Worm (Caenorhabditis elegans): ENCODE data around the gene unc-60.

unc-60 gene

DNA sequence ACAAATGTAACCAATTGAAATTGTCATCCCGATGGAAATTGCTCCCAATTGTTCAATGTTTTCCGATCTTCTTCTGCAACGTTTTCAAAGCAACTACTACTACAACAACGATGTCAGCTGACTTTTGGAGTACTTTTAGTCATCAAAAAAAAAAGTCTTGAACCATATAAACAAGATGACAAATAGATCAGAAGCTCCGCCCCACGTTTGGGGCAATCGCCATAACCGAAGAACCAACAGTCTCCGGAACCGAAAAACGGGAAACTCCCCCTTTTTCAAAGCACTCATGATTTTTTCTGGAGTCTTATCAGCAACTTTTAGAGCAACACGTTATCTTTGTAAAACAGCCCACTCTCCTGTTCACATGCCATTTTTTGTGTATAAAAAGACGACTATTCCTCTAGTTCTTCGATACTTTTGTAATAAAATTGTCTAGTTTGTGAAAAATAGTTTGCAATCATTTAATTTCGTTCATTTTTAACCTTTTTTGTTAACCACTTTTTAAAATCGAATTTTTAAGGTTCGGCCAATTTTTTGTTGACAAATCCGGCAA is 15.4 kb upstream of the unc-60 start:
- TF ChIP-seq dmd-9 (GFP tag; IDR thresholded peaks at IDR 0.05): no peak
- no peak for TF ChIP-seq skn-1 (tag; optimal IDR thresholded peaks at IDR 0.05)
- peak; percentile 43 for TF ChIP-seq pqm-1 (tag; optimal IDR thresholded peaks at IDR 0.05)
- peak; percentile 67 for TF ChIP-seq nhr-28 (tag; optimal IDR thresholded peaks at IDR 0.05)
- no peak for TF ChIP-seq nhr-6 (tag; optimal IDR thresholded peaks at IDR 0.05)
- TF ChIP-seq daf-12 (tag; optimal IDR thresholded peaks at IDR 0.05): no peak
- peak; percentile 66 for TF ChIP-seq hlh-11 (tag; optimal IDR thresholded peaks at IDR 0.05)
- no peak for TF ChIP-seq zag-1 (tag; optimal IDR thresholded peaks at IDR 0.05)
- no peak for TF ChIP-seq spr-1 (tag; optimal IDR thresholded peaks at IDR 0.05)
- no peak for TF ChIP-seq unc-39 (tag; optimal IDR thresholded peaks at IDR 0.05)
- no peak for TF ChIP-seq daf-16 (GFP tag; optimal IDR thresholded peaks at IDR 0.05)
- peak; percentile 81 for TF ChIP-seq daf-16 (tag; optimal IDR thresholded peaks at IDR 0.05)
- TF ChIP-seq mxl-2 (GFP tag; conservative IDR thresholded peaks at IDR 0.05): peak; percentile 78
- TF ChIP-seq aha-1 (tag): peak; percentile 66
- TF ChIP-seq nhr-48 (tag; optimal IDR thresholded peaks at IDR 0.05): peak; percentile 18
- peak; percentile 18; the same call in 1 of the 2 replicates for TF ChIP-seq php-3 (GFP tag; IDR thresholded peaks at IDR 0.05)
- TF ChIP-seq lir-3 (tag; optimal IDR thresholded peaks at IDR 0.05): no peak
- no peak for TF ChIP-seq T20F7.1 (GFP tag; optimal IDR thresholded peaks at IDR 0.05)
- TF ChIP-seq ZK337.2 (GFP tag; IDR thresholded peaks at IDR 0.05): no peak
- TF ChIP-seq zip-2 (tag; optimal IDR thresholded peaks at IDR 0.05): no peak
- TF ChIP-seq dve-1 (tag; optimal IDR thresholded peaks at IDR 0.05; ENCODE audit: insufficient read depth): peak; percentile 44
- peak; percentile 81 for TF ChIP-seq dmd-6 (GFP tag; IDR thresholded peaks at IDR 0.05)
- peak; percentile 43 for TF ChIP-seq hlh-30 (tag; optimal IDR thresholded peaks at IDR 0.05; ENCODE audit: insufficient read depth)
- TF ChIP-seq Y105C5A.15 (GFP tag; IDR thresholded peaks at IDR 0.05): no peak
- TF ChIP-seq nhr-77 (tag; optimal IDR thresholded peaks at IDR 0.05): peak; percentile 47
- no peak for TF ChIP-seq hif-1 (tag; optimal IDR thresholded peaks at IDR 0.05)

DNA sequence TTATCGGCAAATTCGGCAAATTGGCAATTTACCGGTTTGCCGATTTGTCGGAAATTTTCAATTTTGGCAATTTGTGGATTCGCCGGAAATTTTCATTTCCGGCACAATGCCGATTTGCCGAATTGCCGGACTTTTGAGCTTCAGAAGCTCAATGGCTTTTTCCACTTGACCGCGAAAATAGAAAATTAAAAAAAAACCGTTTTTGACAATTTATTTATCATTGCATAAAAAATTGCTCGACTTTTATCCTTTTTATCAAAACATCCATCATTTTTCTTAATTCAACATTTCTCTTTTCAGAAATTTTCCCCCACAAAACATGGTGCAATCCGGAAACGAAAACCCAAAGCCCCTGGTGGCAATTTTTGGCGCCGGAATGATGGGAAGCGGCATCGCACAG is 14.8 kb upstream of the unc-60 start, which contains the start of gene hacd-1:
Gene hacd-1 (plus strand): TSS at position 301 of the 400 bp plus-strand sequence.
- TF ChIP-seq pha-4 (GFP tag; IDR thresholded peaks at IDR 0.05) (no peak), pha-4 (tag; optimal IDR thresholded peaks at IDR 0.05) (no peak), ZK546.5 (tag; optimal IDR thresholded peaks at IDR 0.05) (no peak), tra-1 (GFP tag; IDR thresholded peaks at IDR 0.05) (no peak), lsy-2 (tag; optimal IDR thresholded peaks at IDR 0.05) (no peak), daf-19 (GFP tag; conservative IDR thresholded peaks at IDR 0.05) (no peak), php-3 (GFP tag; IDR thresholded peaks at IDR 0.05) (no peak), saeg-2 (GFP tag; IDR thresholded peaks at IDR 0.05) (no peak), unc-39 (tag; optimal IDR thresholded peaks at IDR 0.05) (no peak), hlh-11 (tag; optimal IDR thresholded peaks at IDR 0.05) (no peak), hlh-30 (tag; optimal IDR thresholded peaks at IDR 0.05; ENCODE audit: insufficient read depth) (no peak), lin-13 (GFP tag; optimal IDR thresholded peaks at IDR 0.05) (no peak), duxl-1 (tag; optimal IDR thresholded peaks at IDR 0.05; ENCODE audit: poor library complexity) (no peak)

DNA sequence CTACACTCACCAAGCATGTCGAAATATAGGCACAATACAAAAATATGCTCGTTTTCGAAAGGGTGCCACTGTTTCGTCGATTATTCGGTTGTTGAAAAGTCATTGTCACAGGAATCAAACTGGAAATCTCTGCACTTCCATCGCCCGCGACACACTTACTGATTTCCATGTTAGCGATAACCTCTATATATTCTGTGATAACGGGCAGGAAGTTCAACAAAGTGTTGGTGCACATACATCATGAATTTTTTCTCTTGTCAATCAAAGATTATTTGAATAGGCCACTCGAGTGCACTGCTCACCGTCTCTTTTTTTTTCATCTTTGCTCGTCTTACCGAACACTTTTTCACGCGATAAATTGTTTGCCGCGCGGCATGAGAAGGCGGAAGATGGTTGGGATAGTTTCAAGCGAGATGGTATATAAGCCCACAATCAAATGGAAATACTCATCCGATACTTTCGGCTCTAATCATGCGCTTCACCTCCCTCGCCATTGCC is 10.3 kb upstream of the unc-60 start, which contains the start of the genes fpn-1.2 and pqn-54:
Gene fpn-1.2 (minus strand): TSS at position 157 of the 498 bp plus-strand sequence.
Gene pqn-54 (plus strand): TSS at position 448 of the 498 bp plus-strand sequence.
- TF ChIP-seq daf-16 (GFP tag; optimal IDR thresholded peaks at IDR 0.05): no peak
- TF ChIP-seq daf-16 (tag; optimal IDR thresholded peaks at IDR 0.05): peak; percentile 9
- no peak for TF ChIP-seq nhr-42 (GFP tag; IDR thresholded peaks at IDR 0.05)
- peak; percentile 83 for TF ChIP-seq dmd-6 (GFP tag; IDR thresholded peaks at IDR 0.05)
- TF ChIP-seq nhr-28 (tag; optimal IDR thresholded peaks at IDR 0.05): peak; percentile 66
- peak; percentile 26 for TF ChIP-seq hlh-11 (tag; optimal IDR thresholded peaks at IDR 0.05)
- peak; percentile 37 for TF ChIP-seq pqm-1 (tag; optimal IDR thresholded peaks at IDR 0.05)
- TF ChIP-seq nhr-77 (tag; optimal IDR thresholded peaks at IDR 0.05): peak; percentile 26
- no peak for TF ChIP-seq arid-1 (GFP tag; conservative IDR thresholded peaks at IDR 0.05)

Measured in whole organism, L4 larva.